Worm (Caenorhabditis elegans): Measurements from ENCODE around the gene F07C3.2.

Gene F07C3.2

DNA sequence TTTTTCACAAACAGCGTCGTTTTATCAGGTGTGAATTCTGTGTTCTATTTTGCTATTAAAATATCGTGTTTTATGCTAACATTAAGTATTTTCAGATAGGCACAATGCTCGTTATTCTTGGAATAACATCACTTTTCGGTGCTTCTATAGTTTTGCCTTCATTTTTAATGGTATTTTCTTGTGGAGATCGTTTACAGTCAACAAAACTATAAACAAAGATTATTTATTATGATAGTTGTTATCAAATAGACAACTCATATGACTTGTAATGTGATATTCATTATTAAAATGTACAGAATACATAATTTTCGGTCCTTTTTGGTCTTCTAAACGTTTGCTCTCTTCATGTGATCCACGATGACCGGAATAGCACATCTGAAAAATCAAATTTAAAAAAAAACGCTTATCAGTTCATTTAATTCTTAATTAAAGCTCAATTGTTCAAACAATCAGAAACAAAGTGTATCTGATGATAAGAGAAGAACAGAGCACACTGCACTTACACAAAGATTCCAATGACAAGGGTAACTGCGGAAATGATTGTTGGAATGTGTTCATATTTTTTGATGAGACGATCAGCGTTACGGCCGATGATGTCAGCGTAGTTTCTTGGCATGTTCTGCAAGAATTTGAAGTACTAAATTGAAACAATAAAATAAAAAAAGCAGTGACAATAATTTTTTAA is 28.3 kb downstream of the F07C3.2 start, which contains the start of gene F07C3.9:
F07C3.9 (minus strand) TSS at position 635 of the 685 bp plus-strand sequence.
- no peak for TF ChIP-seq ztf-29 (GFP tag; IDR thresholded peaks at IDR 0.05)
- TF ChIP-seq flt-1 (GFP tag; IDR thresholded peaks at IDR 0.05) = no peak
- no peak for TF ChIP-seq klf-2 (GFP tag; conservative IDR thresholded peaks at IDR 0.05)
- no peak for TF ChIP-seq ref-1 (GFP tag; conservative IDR thresholded peaks at IDR 0.05)
- TF ChIP-seq ztf-23 (GFP tag; IDR thresholded peaks at IDR 0.05) = no peak
- no peak for TF ChIP-seq T22C8.4 (GFP tag; IDR thresholded peaks at IDR 0.05)
- no peak for TF ChIP-seq tab-1 (GFP tag; IDR thresholded peaks at IDR 0.05)

DNA sequence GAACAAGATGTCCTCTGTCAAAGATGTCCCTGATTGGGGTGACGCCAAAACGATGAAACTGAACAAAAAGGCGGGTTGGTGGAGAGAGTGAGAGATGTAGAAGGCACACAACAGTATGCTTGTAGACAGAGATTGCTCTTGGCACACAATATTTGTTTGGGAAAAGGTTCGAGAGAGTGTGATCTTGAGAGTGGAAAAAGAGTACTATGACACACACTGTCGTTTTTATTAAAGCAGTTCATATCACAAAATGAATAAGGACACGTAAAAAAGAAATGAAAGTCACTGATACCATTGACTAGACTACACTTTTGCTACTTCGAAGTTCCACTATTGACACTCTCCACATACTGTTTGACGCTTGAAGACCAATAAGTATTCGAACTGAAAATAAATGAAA is 29.6 kb downstream of the F07C3.2 start:
- TF ChIP-seq med-1 (GFP tag; optimal IDR thresholded peaks at IDR 0.05; ENCODE audit: insufficient read depth) (no peak), ztf-29 (GFP tag; IDR thresholded peaks at IDR 0.05) (no peak), ref-1 (GFP tag; conservative IDR thresholded peaks at IDR 0.05) (no peak), flt-1 (GFP tag; IDR thresholded peaks at IDR 0.05) (no peak)

- no peak for TF ChIP-seq ref-1 (GFP tag; conservative IDR thresholded peaks at IDR 0.05)
- TF ChIP-seq flt-1 (GFP tag; IDR thresholded peaks at IDR 0.05) = no peak
- no peak for TF ChIP-seq med-1 (GFP tag; optimal IDR thresholded peaks at IDR 0.05; ENCODE audit: insufficient read depth)
- no peak for TF ChIP-seq tab-1 (GFP tag; IDR thresholded peaks at IDR 0.05)
- no peak for TF ChIP-seq cog-1 (tag; optimal IDR thresholded peaks at IDR 0.05)
- no peak for TF ChIP-seq ztf-29 (GFP tag; IDR thresholded peaks at IDR 0.05)
- TF ChIP-seq T22C8.4 (GFP tag; IDR thresholded peaks at IDR 0.05) = no peak
- no peak for TF ChIP-seq ztf-23 (GFP tag; IDR thresholded peaks at IDR 0.05)
- TF ChIP-seq klf-2 (GFP tag; conservative IDR thresholded peaks at IDR 0.05) = no peak
These were observed 31.6 kb downstream of the F07C3.2 start, which contains the start of gene F07C3.16 for ce11 chrV:9257467-9257866. TSS of gene F07C3.16 (minus strand) at chrV:9257567.

DNA sequence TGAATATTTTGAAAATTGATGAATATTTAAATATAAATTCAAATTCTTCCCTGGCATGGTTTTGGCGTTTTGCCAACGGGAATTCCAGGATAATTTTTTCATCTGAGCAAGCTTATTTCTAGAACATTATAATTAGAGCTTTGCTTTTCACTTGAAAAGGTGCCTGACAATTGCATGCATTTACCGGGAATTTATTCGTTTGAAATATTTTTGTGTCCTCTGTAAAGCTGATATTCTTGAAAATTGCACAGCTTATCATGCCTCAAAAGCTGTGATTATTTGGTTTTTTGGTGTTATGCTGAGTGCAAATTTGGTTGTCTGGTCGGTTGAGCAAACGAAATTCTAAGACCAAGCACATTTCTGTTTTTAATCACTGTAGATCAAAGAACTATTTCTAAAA is 34.5 kb downstream of the F07C3.2 start:
- TF ChIP-seq flt-1 (GFP tag; IDR thresholded peaks at IDR 0.05) (no peak), ztf-29 (GFP tag; IDR thresholded peaks at IDR 0.05) (no peak), T22C8.4 (GFP tag; IDR thresholded peaks at IDR 0.05) (no peak), ztf-23 (GFP tag; IDR thresholded peaks at IDR 0.05) (no peak), klf-2 (GFP tag; conservative IDR thresholded peaks at IDR 0.05) (no peak), med-1 (GFP tag; optimal IDR thresholded peaks at IDR 0.05; ENCODE audit: insufficient read depth) (no peak), tab-1 (GFP tag; IDR thresholded peaks at IDR 0.05) (no peak), cog-1 (tag; optimal IDR thresholded peaks at IDR 0.05) (no peak), ref-1 (GFP tag; conservative IDR thresholded peaks at IDR 0.05) (no peak)

ce11 chrV:9261492-9261891 is 35.6 kb downstream of the F07C3.2 start, which contains the start of gene nhr-36:
TSS of gene nhr-36 (minus strand) at chrV:9261592.
- TF ChIP-seq cog-1 (tag; optimal IDR thresholded peaks at IDR 0.05) = no peak
- TF ChIP-seq T22C8.4 (GFP tag; IDR thresholded peaks at IDR 0.05) = no peak
- TF ChIP-seq flt-1 (GFP tag; IDR thresholded peaks at IDR 0.05) = no peak
- TF ChIP-seq ztf-23 (GFP tag; IDR thresholded peaks at IDR 0.05) = no peak
- no peak for TF ChIP-seq ref-1 (GFP tag; conservative IDR thresholded peaks at IDR 0.05)
- TF ChIP-seq med-1 (GFP tag; optimal IDR thresholded peaks at IDR 0.05; ENCODE audit: insufficient read depth) = no peak
- no peak for TF ChIP-seq klf-2 (GFP tag; conservative IDR thresholded peaks at IDR 0.05)
- TF ChIP-seq tab-1 (GFP tag; IDR thresholded peaks at IDR 0.05) = no peak
- TF ChIP-seq ztf-29 (GFP tag; IDR thresholded peaks at IDR 0.05) = no peak

DNA sequence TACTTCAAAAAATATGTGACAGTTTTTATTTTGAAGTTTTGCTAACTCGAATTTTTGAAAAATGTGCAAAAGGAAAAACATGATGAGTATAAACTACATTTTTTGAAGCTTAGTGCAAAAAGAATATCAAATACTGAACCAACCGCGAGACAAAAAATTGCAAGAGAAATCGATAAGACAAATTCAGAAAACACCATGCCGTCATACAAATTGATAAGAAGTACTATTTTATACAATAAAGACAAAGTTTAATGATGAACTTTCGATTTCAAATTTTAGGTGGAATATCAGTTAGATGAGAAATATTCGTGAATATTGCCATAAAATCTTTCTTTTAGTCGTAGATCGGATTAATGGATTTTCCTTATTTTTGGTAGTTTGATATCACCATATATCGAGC is 36.8 kb downstream of the F07C3.2 start:
- no peak for TF ChIP-seq ztf-29 (GFP tag; IDR thresholded peaks at IDR 0.05)
- no peak for TF ChIP-seq T22C8.4 (GFP tag; IDR thresholded peaks at IDR 0.05)
- TF ChIP-seq med-1 (GFP tag; optimal IDR thresholded peaks at IDR 0.05; ENCODE audit: insufficient read depth) = no peak
- TF ChIP-seq ztf-23 (GFP tag; IDR thresholded peaks at IDR 0.05) = no peak
- no peak for TF ChIP-seq tab-1 (GFP tag; IDR thresholded peaks at IDR 0.05)
- no peak for TF ChIP-seq klf-2 (GFP tag; conservative IDR thresholded peaks at IDR 0.05)
- TF ChIP-seq flt-1 (GFP tag; IDR thresholded peaks at IDR 0.05) = no peak
- TF ChIP-seq ref-1 (GFP tag; conservative IDR thresholded peaks at IDR 0.05) = no peak
- TF ChIP-seq cog-1 (tag; optimal IDR thresholded peaks at IDR 0.05) = no peak

DNA sequence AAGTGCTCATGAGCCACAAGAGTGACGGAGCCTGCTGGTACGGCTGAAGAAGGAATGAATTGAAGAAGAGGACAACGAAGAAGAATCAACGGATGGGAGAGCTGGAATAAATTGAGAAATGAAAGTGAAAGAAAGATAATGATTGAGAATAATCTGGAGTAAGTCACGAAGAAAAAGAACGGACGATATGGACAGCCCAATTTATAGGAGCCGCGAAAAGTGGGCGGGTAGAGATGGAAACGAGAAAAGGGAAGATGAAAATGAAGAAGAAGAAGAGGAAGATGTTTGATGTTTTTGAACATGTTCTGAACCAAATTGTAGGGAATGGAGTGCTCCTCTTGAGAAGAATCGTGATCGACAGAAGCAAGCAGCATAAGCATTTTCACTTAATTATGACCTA is 40.5 kb downstream of the F07C3.2 start, which contains the start of gene slc-17.7:
slc-17.7 (minus strand) TSS at position 101 of the 400 bp plus-strand sequence.
- TF ChIP-seq ztf-23 (GFP tag; IDR thresholded peaks at IDR 0.05) = no peak
- no peak for TF ChIP-seq ref-1 (GFP tag; conservative IDR thresholded peaks at IDR 0.05)
- no peak for TF ChIP-seq flt-1 (GFP tag; IDR thresholded peaks at IDR 0.05)
- no peak for TF ChIP-seq klf-2 (GFP tag; conservative IDR thresholded peaks at IDR 0.05)
- no peak for TF ChIP-seq med-1 (GFP tag; optimal IDR thresholded peaks at IDR 0.05; ENCODE audit: insufficient read depth)
- TF ChIP-seq T22C8.4 (GFP tag; IDR thresholded peaks at IDR 0.05) = no peak
- no peak for TF ChIP-seq tab-1 (GFP tag; IDR thresholded peaks at IDR 0.05)
- TF ChIP-seq ztf-29 (GFP tag; IDR thresholded peaks at IDR 0.05) = no peak
- no peak for TF ChIP-seq cog-1 (tag; optimal IDR thresholded peaks at IDR 0.05)

ce11 chrV:9268202-9268601 is 42.3 kb downstream of the F07C3.2 start:
- TF ChIP-seq ref-1 (GFP tag; conservative IDR thresholded peaks at IDR 0.05) (no peak), ztf-23 (GFP tag; IDR thresholded peaks at IDR 0.05) (no peak), flt-1 (GFP tag; IDR thresholded peaks at IDR 0.05) (no peak)

ce11 chrV:9270442-9270841 is 44.5 kb downstream of the F07C3.2 start:
- no peak for TF ChIP-seq flt-1 (GFP tag; IDR thresholded peaks at IDR 0.05)
- TF ChIP-seq T22C8.4 (GFP tag; IDR thresholded peaks at IDR 0.05) = no peak
- no peak for TF ChIP-seq med-1 (GFP tag; optimal IDR thresholded peaks at IDR 0.05; ENCODE audit: insufficient read depth)
- no peak for TF ChIP-seq ref-1 (GFP tag; conservative IDR thresholded peaks at IDR 0.05)
- TF ChIP-seq ztf-23 (GFP tag; IDR thresholded peaks at IDR 0.05) = no peak
- no peak for TF ChIP-seq cog-1 (tag; optimal IDR thresholded peaks at IDR 0.05)
- no peak for TF ChIP-seq ztf-29 (GFP tag; IDR thresholded peaks at IDR 0.05)
- no peak for TF ChIP-seq tab-1 (GFP tag; IDR thresholded peaks at IDR 0.05)
- no peak for TF ChIP-seq klf-2 (GFP tag; conservative IDR thresholded peaks at IDR 0.05)

ce11 chrV:9271835-9272234 is 45.9 kb downstream of the F07C3.2 start:
- TF ChIP-seq med-1 (GFP tag; optimal IDR thresholded peaks at IDR 0.05; ENCODE audit: insufficient read depth) = no peak
- no peak for TF ChIP-seq ref-1 (GFP tag; conservative IDR thresholded peaks at IDR 0.05)
- TF ChIP-seq T22C8.4 (GFP tag; IDR thresholded peaks at IDR 0.05) = no peak
- no peak for TF ChIP-seq cog-1 (tag; optimal IDR thresholded peaks at IDR 0.05)
- TF ChIP-seq tab-1 (GFP tag; IDR thresholded peaks at IDR 0.05) = no peak
- TF ChIP-seq flt-1 (GFP tag; IDR thresholded peaks at IDR 0.05) = no peak
- no peak for TF ChIP-seq ztf-23 (GFP tag; IDR thresholded peaks at IDR 0.05)
- TF ChIP-seq ztf-29 (GFP tag; IDR thresholded peaks at IDR 0.05) = no peak
- TF ChIP-seq klf-2 (GFP tag; conservative IDR thresholded peaks at IDR 0.05) = no peak
